Fruit fly (Drosophila melanogaster): ENCODE data around the gene loco.
A peak's percentile ranks its signal among the peaks of the same experiment; 100 is the strongest.

Gene loco

DNA sequence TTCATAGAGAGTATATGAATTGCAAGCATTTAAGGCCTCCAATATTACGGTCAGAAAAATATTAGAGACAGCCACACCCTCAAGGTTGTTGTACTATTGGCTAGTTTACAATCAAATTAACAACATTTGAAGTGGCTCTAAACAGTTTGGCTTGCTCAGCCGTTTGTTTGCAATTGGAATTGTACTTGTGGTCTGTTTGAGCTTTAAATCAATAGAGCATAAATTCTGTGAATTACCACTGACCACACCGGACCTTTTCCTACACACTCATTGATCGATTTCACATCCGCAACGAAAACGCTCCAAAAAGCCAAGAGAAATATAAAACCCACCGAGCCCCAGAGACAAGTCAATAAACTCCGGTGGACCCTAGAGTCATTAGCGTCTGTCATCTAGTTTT is 65.6 kb downstream of the loco start (continued):
- TF ChIP-seq CG10267 (tag; optimal IDR thresholded peaks at IDR 0.05) (no peak), cato (GFP tag; optimal IDR thresholded peaks at IDR 0.05; ENCODE audit: borderline replicate concordance) (no peak), PHDP (tag; optimal IDR thresholded peaks at IDR 0.05) (peak; percentile 37), CG2116 (GFP tag; optimal IDR thresholded peaks at IDR 0.05) (no peak), kay (GFP tag; optimal IDR thresholded peaks at IDR 0.05) (no peak), Hmr (GFP tag; optimal IDR thresholded peaks at IDR 0.05) (peak; percentile 27), Hand (GFP tag; optimal IDR thresholded peaks at IDR 0.05) (no peak), CG4707 (GFP tag; optimal IDR thresholded peaks at IDR 0.05) (peak; percentile 25), CG6813 (GFP tag; optimal IDR thresholded peaks at IDR 0.05) (peak; percentile 25), p53 (GFP tag; optimal IDR thresholded peaks at IDR 0.05) (no peak), ab (GFP tag; optimal IDR thresholded peaks at IDR 0.05) (no peak), ind (GFP tag; optimal IDR thresholded peaks at IDR 0.05) (no peak), CG15479 (GFP tag; optimal IDR thresholded peaks at IDR 0.05) (no peak), ci (GFP tag; IDR thresholded peaks at IDR 0.05) (0 out of 3 replicates have a peak, but pooled peaks have one; percentile 30), maf-S (GFP tag; optimal IDR thresholded peaks at IDR 0.05) (no peak), Abd-B (GFP tag; optimal IDR thresholded peaks at IDR 0.05) (no peak), CG1792 (GFP tag; optimal IDR thresholded peaks at IDR 0.05) (no peak), CG10543 (GFP tag; optimal IDR thresholded peaks at IDR 0.05) (peak; percentile 24), CG7556 (GFP tag; optimal IDR thresholded peaks at IDR 0.05) (no peak), CG11560 (tag; IDR thresholded peaks at IDR 0.05) (no peak), Dbx (GFP tag; IDR thresholded peaks at IDR 0.05) (no peak), Fer1 (GFP tag; optimal IDR thresholded peaks at IDR 0.05) (peak; percentile 29), pfk (GFP tag; optimal IDR thresholded peaks at IDR 0.05) (no peak), twi (tag; optimal IDR thresholded peaks at IDR 0.05) (no peak), CG7987 (GFP tag; optimal IDR thresholded peaks at IDR 0.05) (peak; percentile 5), wek (GFP tag; optimal IDR thresholded peaks at IDR 0.05) (peak; percentile 58), hkb (optimal IDR thresholded peaks at IDR 0.05) (no peak), hkb (GFP tag; IDR thresholded peaks at IDR 0.05) (peak; percentile 53; the same call in 1 of the 2 replicates), CG17912 (GFP tag; optimal IDR thresholded peaks at IDR 0.05) (peak; percentile 20), vfl (GFP tag; optimal IDR thresholded peaks at IDR 0.05) (no peak), Ssrp (tag; optimal IDR thresholded peaks at IDR 0.05) (no peak), CG3281 (GFP tag; optimal IDR thresholded peaks at IDR 0.05) (peak; percentile 0), CG4820 (GFP tag; optimal IDR thresholded peaks at IDR 0.05) (no peak), fd102C (GFP tag; optimal IDR thresholded peaks at IDR 0.05) (no peak), CG8924 (tag; optimal IDR thresholded peaks at IDR 0.05) (no peak), psq (GFP tag; optimal IDR thresholded peaks at IDR 0.05) (no peak), CG1529 (GFP tag; optimal IDR thresholded peaks at IDR 0.05) (peak; percentile 34), dan (GFP tag; IDR thresholded peaks at IDR 0.05) (no peak), tup (GFP tag; optimal IDR thresholded peaks at IDR 0.05) (no peak), otp (GFP tag; IDR thresholded peaks at IDR 0.05) (peak; percentile 78), nmo (GFP tag; optimal IDR thresholded peaks at IDR 0.05) (no peak)
